Comparison of ENCODE assay signal across 5 fruit fly cellular contexts in genomic region chr2L:18327592-18328078, dm6.
TF ChIP-seq lines count a peak whose summit lies in the region.

No protein-coding gene starts in this region.

- TF ChIP-seq CTCF in whole organism, embryonic (GFP tag; optimal IDR thresholded peaks at IDR 0.05; lab: Kevin White, UChicago) = no peak

TF ChIP-seq in whole organism, adult, 20 proteins besides CTCF, POLR2A, EP300 and RAD21 (continues in another document):
- TF ChIP-seq CG5204 (GFP tag; optimal IDR thresholded peaks at IDR 0.05; lab: Kevin White, UChicago) (peak; percentile 24), CG14711 (tag; optimal IDR thresholded peaks at IDR 0.05; lab: Kevin White, UChicago) (no peak), CG7045 (GFP tag; optimal IDR thresholded peaks at IDR 0.05; lab: Kevin White, UChicago) (peak; percentile 36), CG7101 (tag; optimal IDR thresholded peaks at IDR 0.05; lab: Kevin White, UChicago) (no peak), pad (GFP tag; optimal IDR thresholded peaks at IDR 0.05; lab: Kevin White, UChicago) (no peak), cic (GFP tag; optimal IDR thresholded peaks at IDR 0.05; lab: Kevin White, UChicago) (peak; percentile 23), Hr96 (GFP tag; optimal IDR thresholded peaks at IDR 0.05; lab: Kevin White, UChicago) (no peak), CG11617 (GFP tag; optimal IDR thresholded peaks at IDR 0.05; lab: Kevin White, UChicago) (peak; percentile 68), CG33017 (tag; optimal IDR thresholded peaks at IDR 0.05; lab: Kevin White, UChicago) (peak; percentile 51), bab1 (GFP tag; optimal IDR thresholded peaks at IDR 0.05; lab: Kevin White, UChicago) (no peak), cnc (optimal IDR thresholded peaks at IDR 0.05; lab: Kevin White, UChicago) (no peak), kay (GFP tag; lab: Kevin White, UChicago; ENCODE audit: borderline replicate concordance) (peak; percentile 93), tj (GFP tag; optimal IDR thresholded peaks at IDR 0.05; lab: Kevin White, UChicago) (peak; percentile 41), CG1620 (GFP tag; optimal IDR thresholded peaks at IDR 0.05; lab: Kevin White, UChicago) (no peak), CG12768 (GFP tag; optimal IDR thresholded peaks at IDR 0.05; lab: Kevin White, UChicago) (peak; percentile 41), toe (GFP tag; optimal IDR thresholded peaks at IDR 0.05; lab: Kevin White, UChicago) (no peak), Mnt (GFP tag; optimal IDR thresholded peaks at IDR 0.05; lab: Kevin White, UChicago) (no peak), Clk (GFP tag; optimal IDR thresholded peaks at IDR 0.05; lab: Kevin White, UChicago) (no peak), Crg-1 (GFP tag; optimal IDR thresholded peaks at IDR 0.05; lab: Kevin White, UChicago) (no peak)

TF ChIP-seq in whole organism, embryonic, 481 proteins besides CTCF, POLR2A, EP300 and RAD21 (continues in another document):
- TF ChIP-seq nmo (GFP tag; optimal IDR thresholded peaks at IDR 0.05; lab: Kevin White, UChicago) (no peak), D (optimal IDR thresholded peaks at IDR 0.05; lab: Kevin White, UChicago) (no peak), D (GFP tag; optimal IDR thresholded peaks at IDR 0.05; lab: Kevin White, UChicago) (no peak), kah (GFP tag; optimal IDR thresholded peaks at IDR 0.05; lab: Kevin White, UChicago) (no peak), crc (GFP tag; optimal IDR thresholded peaks at IDR 0.05; lab: Kevin White, UChicago) (no peak), Opbp (GFP tag; IDR thresholded peaks at IDR 0.05; lab: Robert Waterston, UW; ENCODE audit: partially characterized antibody) (no peak), Dref (GFP tag; IDR thresholded peaks at IDR 0.05; lab: Robert Waterston, UW) (no peak), ems (GFP tag; optimal IDR thresholded peaks at IDR 0.05; lab: Kevin White, UChicago) (no peak), da (GFP tag; optimal IDR thresholded peaks at IDR 0.05; lab: Kevin White, UChicago) (no peak), CG17359 (tag; optimal IDR thresholded peaks at IDR 0.05; lab: Kevin White, UChicago) (peak; percentile 34), Side (GFP tag; optimal IDR thresholded peaks at IDR 0.05; lab: Kevin White, UChicago) (no peak), Eip74EF (GFP tag; optimal IDR thresholded peaks at IDR 0.05; lab: Kevin White, UChicago) (no peak), CG9876 (GFP tag; optimal IDR thresholded peaks at IDR 0.05; lab: Kevin White, UChicago) (no peak), dmrt11E (tag; optimal IDR thresholded peaks at IDR 0.05; lab: Kevin White, UChicago) (no peak), bbx (GFP tag; IDR thresholded peaks at IDR 0.05; lab: Robert Waterston, UW; ENCODE audit: partially characterized antibody) (no peak), chn (GFP tag; optimal IDR thresholded peaks at IDR 0.05; lab: Kevin White, UChicago) (no peak), HHEX (GFP tag; optimal IDR thresholded peaks at IDR 0.05; lab: Kevin White, UChicago) (no peak), CG7745 (tag; optimal IDR thresholded peaks at IDR 0.05; lab: Kevin White, UChicago) (peak; percentile 34), CG15601 (tag; optimal IDR thresholded peaks at IDR 0.05; lab: Kevin White, UChicago) (no peak), CG12299 (tag; optimal IDR thresholded peaks at IDR 0.05; lab: Kevin White, UChicago) (no peak)

TF ChIP-seq in whole organism, prepupa, 60 proteins besides CTCF, POLR2A, EP300 and RAD21 (continues in another document):
- TF ChIP-seq CG11902 (GFP tag; optimal IDR thresholded peaks at IDR 0.05; lab: Kevin White, UChicago) (no peak), vri (GFP tag; optimal IDR thresholded peaks at IDR 0.05; lab: Kevin White, UChicago) (peak; percentile 78), Blimp-1 (GFP tag; optimal IDR thresholded peaks at IDR 0.05; lab: Kevin White, UChicago) (peak; percentile 40), CG31627 (GFP tag; optimal IDR thresholded peaks at IDR 0.05; lab: Kevin White, UChicago) (no peak), Met (GFP tag; optimal IDR thresholded peaks at IDR 0.05; lab: Kevin White, UChicago) (peak; percentile 70), CG6163 (GFP tag; IDR thresholded peaks at IDR 0.05; lab: Robert Waterston, UW) (peak; percentile 90), Eip93F (GFP tag; optimal IDR thresholded peaks at IDR 0.05; lab: Kevin White, UChicago) (peak; percentile 12), fd59A (GFP tag; optimal IDR thresholded peaks at IDR 0.05; lab: Kevin White, UChicago) (peak; percentile 40), Lpt (GFP tag; optimal IDR thresholded peaks at IDR 0.05; lab: Kevin White, UChicago) (peak; percentile 5), dac (GFP tag; optimal IDR thresholded peaks at IDR 0.05; lab: Kevin White, UChicago) (no peak), eg (GFP tag; IDR thresholded peaks at IDR 0.05; lab: Robert Waterston, UW) (peak; percentile 80; the same call in 2 of the 3 replicates), CG4318 (GFP tag; optimal IDR thresholded peaks at IDR 0.05; lab: Kevin White, UChicago) (no peak), CG10631 (GFP tag; optimal IDR thresholded peaks at IDR 0.05; lab: Kevin White, UChicago) (peak; percentile 44), fkh (GFP tag; optimal IDR thresholded peaks at IDR 0.05; lab: Kevin White, UChicago) (peak; percentile 89), acj6 (GFP tag; optimal IDR thresholded peaks at IDR 0.05; lab: Kevin White, UChicago) (peak; percentile 32), Hr4 (GFP tag; optimal IDR thresholded peaks at IDR 0.05; lab: Kevin White, UChicago) (peak; percentile 28), Gug (GFP tag; IDR thresholded peaks at IDR 0.05; lab: Robert Waterston, UW) (no peak), spab (GFP tag; optimal IDR thresholded peaks at IDR 0.05; lab: Kevin White, UChicago) (peak; percentile 87), CG7368 (GFP tag; optimal IDR thresholded peaks at IDR 0.05; lab: Kevin White, UChicago) (peak; percentile 62)

TF ChIP-seq in whole organism, pupa, 21 proteins besides CTCF, POLR2A, EP300 and RAD21 (continues in another document):
- TF ChIP-seq Ets98B (GFP tag; IDR thresholded peaks at IDR 0.05; lab: Robert Waterston, UW) = peak; percentile 62
- peak; percentile 30 for TF ChIP-seq CG14655 (GFP tag; optimal IDR thresholded peaks at IDR 0.05; lab: Kevin White, UChicago)
- TF ChIP-seq CG32121 (GFP tag; IDR thresholded peaks at IDR 0.05; lab: Robert Waterston, UW) = peak; percentile 69
- peak; percentile 83; the same call in 1 of the 2 replicates for TF ChIP-seq CG12605 (GFP tag; IDR thresholded peaks at IDR 0.05; lab: Robert Waterston, UW)
- peak; percentile 78 for TF ChIP-seq CG17806 (tag; optimal IDR thresholded peaks at IDR 0.05; lab: Kevin White, UChicago)
- peak; percentile 79 for TF ChIP-seq Snoo (tag; optimal IDR thresholded peaks at IDR 0.05; lab: Kevin White, UChicago)
- TF ChIP-seq Pif1A (GFP tag; optimal IDR thresholded peaks at IDR 0.05; lab: Kevin White, UChicago) = peak; percentile 89
- TF ChIP-seq rn (GFP tag; IDR thresholded peaks at IDR 0.05; lab: Robert Waterston, UW) = no peak; the same call in none of the 2 replicates
- TF ChIP-seq EcR (GFP tag; optimal IDR thresholded peaks at IDR 0.05; lab: Kevin White, UChicago) = no peak
- peak; percentile 83 for TF ChIP-seq CG13204 (GFP tag; optimal IDR thresholded peaks at IDR 0.05; lab: Kevin White, UChicago)
- peak; percentile 87 for TF ChIP-seq CG34367 (tag; optimal IDR thresholded peaks at IDR 0.05; lab: Kevin White, UChicago)
- TF ChIP-seq D1 (tag; optimal IDR thresholded peaks at IDR 0.05; lab: Kevin White, UChicago) = peak; percentile 27
- TF ChIP-seq CG8301 (tag; optimal IDR thresholded peaks at IDR 0.05; lab: Kevin White, UChicago) = no peak
- TF ChIP-seq fd96Ca (GFP tag; IDR thresholded peaks at IDR 0.05; lab: Robert Waterston, UW) = peak; percentile 63; the same call in 1 of the 3 replicates
- no peak; the same call in 1 of the 2 replicates for TF ChIP-seq CG10348 (GFP tag; IDR thresholded peaks at IDR 0.05; lab: Robert Waterston, UW)
- peak; percentile 84 for TF ChIP-seq CG15710 (tag; optimal IDR thresholded peaks at IDR 0.05; lab: Kevin White, UChicago)
- peak; percentile 86 for TF ChIP-seq CG8159 (tag; optimal IDR thresholded peaks at IDR 0.05; lab: Kevin White, UChicago)
- peak; percentile 90 for TF ChIP-seq Pif1B (GFP tag; optimal IDR thresholded peaks at IDR 0.05; lab: Kevin White, UChicago)
- peak; percentile 70 for TF ChIP-seq CG9948 (tag; optimal IDR thresholded peaks at IDR 0.05; lab: Kevin White, UChicago)
- TF ChIP-seq gl (tag; optimal IDR thresholded peaks at IDR 0.05; lab: Kevin White, UChicago) = peak; percentile 86

TF ChIP-seq in whole organism, wandering third instar larva, 38 proteins besides CTCF, POLR2A, EP300 and RAD21 (continues in another document):
- TF ChIP-seq fru (GFP tag; optimal IDR thresholded peaks at IDR 0.05; lab: Kevin White, UChicago) (peak; percentile 68), Vsx2 (GFP tag; optimal IDR thresholded peaks at IDR 0.05; lab: Kevin White, UChicago; ENCODE audit: partially characterized antibody) (no peak), dmrt93B (GFP tag; optimal IDR thresholded peaks at IDR 0.05; lab: Kevin White, UChicago) (peak; percentile 59), foxo (GFP tag; optimal IDR thresholded peaks at IDR 0.05; lab: Kevin White, UChicago) (peak; percentile 5 to 59), Hr83 (GFP tag; optimal IDR thresholded peaks at IDR 0.05; lab: Kevin White, UChicago; ENCODE audit: poor library complexity, severe bottlenecking) (peak; percentile 74), rgr (GFP tag; optimal IDR thresholded peaks at IDR 0.05; lab: Kevin White, UChicago) (peak; percentile 68), lola (GFP tag; optimal IDR thresholded peaks at IDR 0.05; lab: Kevin White, UChicago) (no peak), Dif (GFP tag; optimal IDR thresholded peaks at IDR 0.05; lab: Kevin White, UChicago; ENCODE audit: partially characterized antibody) (no peak), CrebA (GFP tag; optimal IDR thresholded peaks at IDR 0.05; lab: Kevin White, UChicago; ENCODE audit: borderline replicate concordance) (peak; percentile 79), GATAd (GFP tag; optimal IDR thresholded peaks at IDR 0.05; lab: Kevin White, UChicago) (no peak), OdsH (GFP tag; optimal IDR thresholded peaks at IDR 0.05; lab: Kevin White, UChicago) (peak; percentile 58), Mio (GFP tag; optimal IDR thresholded peaks at IDR 0.05; lab: Kevin White, UChicago) (no peak), Hnf4 (GFP tag; optimal IDR thresholded peaks at IDR 0.05; lab: Kevin White, UChicago) (peak; percentile 43), woc (GFP tag; optimal IDR thresholded peaks at IDR 0.05; lab: Kevin White, UChicago) (no peak), Sp1 (GFP tag; optimal IDR thresholded peaks at IDR 0.05; lab: Kevin White, UChicago) (peak; percentile 79), Rel (GFP tag; optimal IDR thresholded peaks at IDR 0.05; lab: Kevin White, UChicago) (peak; percentile 90), Rel (tag; optimal IDR thresholded peaks at IDR 0.05; lab: Kevin White, UChicago) (peak; percentile 68), h (GFP tag; optimal IDR thresholded peaks at IDR 0.05; lab: Kevin White, UChicago) (peak; percentile 64), Myc (optimal IDR thresholded peaks at IDR 0.05; lab: Kevin White, UChicago) (no peak), br (GFP tag; optimal IDR thresholded peaks at IDR 0.05; lab: Kevin White, UChicago) (peak; percentile 43), HLH106 (tag; optimal IDR thresholded peaks at IDR 0.05; lab: Kevin White, UChicago) (peak; percentile 47), CG9705 (GFP tag; optimal IDR thresholded peaks at IDR 0.05; lab: Kevin White, UChicago) (peak; percentile 54), psq (GFP tag; optimal IDR thresholded peaks at IDR 0.05; lab: Kevin White, UChicago) (peak; percentile 27)
